Fruit fly (Drosophila melanogaster): Measurements from ENCODE around the gene Cf2.

Cf2 gene

DNA sequence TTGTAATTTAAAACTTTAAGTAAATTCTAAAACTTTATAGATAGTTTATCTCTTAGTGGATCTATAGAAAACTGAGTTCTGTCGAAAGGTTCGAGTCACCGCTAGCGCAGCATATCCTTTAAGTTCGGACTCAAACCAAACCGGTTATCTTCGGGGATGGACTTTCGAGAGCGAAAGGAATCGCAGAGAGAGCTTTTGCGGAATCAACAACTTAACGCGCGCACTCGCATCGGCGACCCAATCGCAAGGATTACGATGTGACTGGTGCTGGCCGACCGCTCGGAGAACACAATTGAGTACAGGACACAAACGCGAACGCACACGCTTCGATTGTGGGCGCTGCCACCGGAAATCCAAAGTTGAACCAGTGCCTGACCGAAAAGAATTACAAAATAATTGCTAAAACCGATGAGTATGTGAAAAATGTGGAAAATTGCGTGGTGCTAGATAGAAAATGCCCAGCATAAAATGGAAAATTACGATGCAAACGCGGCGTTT, 30.3 kb downstream of the Cf2 start, which contains the start of gene smog:
TSS of gene smog (plus strand) at position 260 of the 498 bp plus-strand sequence.
- TF ChIP-seq CG32121 (GFP tag; IDR thresholded peaks at IDR 0.05), result no peak
- no peak for TF ChIP-seq EcR (GFP tag; optimal IDR thresholded peaks at IDR 0.05)
- TF ChIP-seq D1 (tag; optimal IDR thresholded peaks at IDR 0.05), result no peak
- TF ChIP-seq CG17806 (tag; optimal IDR thresholded peaks at IDR 0.05), result no peak
- 0 out of 3 replicates have a peak, but pooled peaks have one; percentile 19 for TF ChIP-seq fd96Ca (GFP tag; IDR thresholded peaks at IDR 0.05)
- TF ChIP-seq Pif1A (GFP tag; optimal IDR thresholded peaks at IDR 0.05), result no peak
- no peak for TF ChIP-seq CG9948 (tag; optimal IDR thresholded peaks at IDR 0.05)

DNA sequence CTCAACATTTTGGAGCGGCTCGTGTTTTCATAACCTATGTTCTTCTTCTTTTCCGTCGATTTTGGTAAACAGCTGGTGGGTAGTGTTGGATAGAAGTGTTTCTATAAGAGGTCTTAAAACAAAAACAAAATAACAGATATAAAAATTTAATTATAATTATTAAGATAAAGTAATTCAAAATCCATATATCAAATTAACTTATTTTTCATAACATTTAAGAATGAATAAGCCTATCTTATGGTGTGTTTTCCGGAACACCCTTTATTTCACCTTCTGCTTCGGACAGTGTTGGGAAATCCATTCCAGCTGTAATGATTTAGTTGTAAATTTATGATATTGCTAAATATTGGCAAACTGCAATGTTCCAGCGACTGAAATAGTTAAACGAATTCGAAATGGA, 32.6 kb downstream of the Cf2 start, which contains the start of the genes mRpS2 and Mon1:
TSS of gene mRpS2 (minus strand) at position 64 of the 400 bp plus-strand sequence.
TSS of gene Mon1 (plus strand) at position 286 of the 400 bp plus-strand sequence.
- peak; percentile 83 for TF ChIP-seq Pif1B (GFP tag; optimal IDR thresholded peaks at IDR 0.05)
- TF ChIP-seq CG8159 (tag; optimal IDR thresholded peaks at IDR 0.05), result peak; percentile 92
- TF ChIP-seq CG12605 (GFP tag; IDR thresholded peaks at IDR 0.05), result peak; percentile 83
- peak; percentile 97 for TF ChIP-seq CG32121 (GFP tag; IDR thresholded peaks at IDR 0.05)
- peak; percentile 96 for TF ChIP-seq CG4496 (GFP tag; IDR thresholded peaks at IDR 0.05)
- TF ChIP-seq CG9948 (tag; optimal IDR thresholded peaks at IDR 0.05), result peak; percentile 91
- peak; percentile 94 for TF ChIP-seq CG15710 (tag; optimal IDR thresholded peaks at IDR 0.05)
- peak; percentile 95 for TF ChIP-seq rn (GFP tag; IDR thresholded peaks at IDR 0.05)
- peak; percentile 93 for TF ChIP-seq CG14655 (GFP tag; optimal IDR thresholded peaks at IDR 0.05)
- peak; percentile 53 for TF ChIP-seq gl (tag; optimal IDR thresholded peaks at IDR 0.05)
- TF ChIP-seq CG10348 (GFP tag; IDR thresholded peaks at IDR 0.05), result peak; percentile 80
- TF ChIP-seq fd96Ca (GFP tag; IDR thresholded peaks at IDR 0.05), result peak; percentile 86
- TF ChIP-seq D1 (tag; optimal IDR thresholded peaks at IDR 0.05), result no peak
- TF ChIP-seq EcR (GFP tag; optimal IDR thresholded peaks at IDR 0.05), result no peak
- TF ChIP-seq Ets98B (GFP tag; IDR thresholded peaks at IDR 0.05), result peak; percentile 94
- TF ChIP-seq CG8301 (tag; optimal IDR thresholded peaks at IDR 0.05), result peak; percentile 90
- TF ChIP-seq Pif1A (GFP tag; optimal IDR thresholded peaks at IDR 0.05), result no peak
- peak; percentile 78 for TF ChIP-seq CG34367 (tag; optimal IDR thresholded peaks at IDR 0.05)
- no peak for TF ChIP-seq CG13204 (GFP tag; optimal IDR thresholded peaks at IDR 0.05)
- peak; percentile 94 for TF ChIP-seq CG17806 (tag; optimal IDR thresholded peaks at IDR 0.05)
- TF ChIP-seq Snoo (tag; optimal IDR thresholded peaks at IDR 0.05), result peak; percentile 88

DNA sequence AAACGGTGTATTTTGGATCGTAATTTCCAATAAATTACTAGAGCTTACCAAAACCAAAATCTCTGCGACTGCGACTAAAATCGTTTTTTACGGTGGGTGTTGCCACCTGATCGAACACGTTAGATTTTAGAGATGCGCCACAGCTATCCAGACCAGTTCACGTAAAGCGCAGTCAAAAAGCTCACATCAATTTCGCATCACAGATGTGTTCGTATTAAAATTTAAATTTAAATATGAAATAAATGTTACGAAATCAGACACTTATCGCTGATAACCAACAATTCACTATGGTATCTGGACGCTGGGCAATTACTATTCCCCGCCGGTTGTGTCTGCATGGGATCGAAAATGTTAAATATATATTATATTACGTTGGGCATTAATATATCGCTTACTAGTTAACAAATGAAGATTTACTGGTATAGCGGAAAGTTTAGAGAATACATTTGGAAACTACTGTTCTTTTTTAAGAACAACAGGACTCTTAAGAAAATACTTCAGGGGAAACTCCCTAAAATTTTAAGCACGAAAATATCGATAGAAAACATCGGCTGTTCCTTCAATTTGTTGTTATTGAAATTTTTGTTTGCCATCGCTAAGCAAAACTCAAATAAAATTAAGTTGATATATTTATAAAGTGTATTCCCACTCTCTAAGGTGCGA, 35.6 kb downstream of the Cf2 start, which contains the start of the genes mxt and CG11927:
TSS of gene mxt (minus strand) at position 105 of the 663 bp plus-strand sequence.
TSS of gene CG11927 (plus strand) at position 576 of the 663 bp plus-strand sequence.
- peak; percentile 8 for TF ChIP-seq CG9948 (tag; optimal IDR thresholded peaks at IDR 0.05)
- TF ChIP-seq CG15710 (tag; optimal IDR thresholded peaks at IDR 0.05), result peak; percentile 27
- no peak for TF ChIP-seq CG14655 (GFP tag; optimal IDR thresholded peaks at IDR 0.05)
- peak; percentile 52; the same call in 1 of the 3 replicates for TF ChIP-seq fd96Ca (GFP tag; IDR thresholded peaks at IDR 0.05)
- no peak for TF ChIP-seq CG10348 (GFP tag; IDR thresholded peaks at IDR 0.05)
- peak; percentile 56; the same call in 2 of the 3 replicates for TF ChIP-seq CG4496 (GFP tag; IDR thresholded peaks at IDR 0.05)
- TF ChIP-seq rn (GFP tag; IDR thresholded peaks at IDR 0.05), result no peak
- no peak for TF ChIP-seq D1 (tag; optimal IDR thresholded peaks at IDR 0.05)
- no peak for TF ChIP-seq CG12605 (GFP tag; IDR thresholded peaks at IDR 0.05)
- TF ChIP-seq CG13204 (GFP tag; optimal IDR thresholded peaks at IDR 0.05), result no peak
- TF ChIP-seq CG32121 (GFP tag; IDR thresholded peaks at IDR 0.05), result no peak
- no peak for TF ChIP-seq CG8159 (tag; optimal IDR thresholded peaks at IDR 0.05)
- no peak for TF ChIP-seq Pif1B (GFP tag; optimal IDR thresholded peaks at IDR 0.05)

DNA sequence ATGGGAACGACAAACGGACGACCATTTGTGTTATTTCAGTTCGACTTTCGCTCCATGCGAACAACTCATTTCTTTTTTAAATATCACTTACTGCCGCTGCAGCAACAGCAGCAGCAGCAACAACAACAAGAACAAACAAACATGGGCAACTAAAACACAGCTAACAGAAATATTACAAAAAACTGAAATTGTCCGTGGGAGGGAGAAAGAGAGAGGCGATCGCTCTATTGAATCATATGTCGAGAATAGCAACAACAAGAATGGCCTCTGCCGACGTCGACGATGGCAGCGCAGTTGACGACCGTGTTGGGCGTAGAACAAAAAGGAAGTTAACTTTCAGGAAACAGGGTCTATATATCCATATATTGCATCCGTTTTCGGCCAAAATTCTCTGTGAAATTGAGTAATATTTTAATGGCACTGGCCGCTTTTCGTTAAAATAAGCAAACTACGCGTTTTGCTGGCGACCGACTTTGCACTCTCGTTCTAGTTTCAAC, 36.2 kb downstream of the Cf2 start:
- TF ChIP-seq Pif1B (GFP tag; optimal IDR thresholded peaks at IDR 0.05), result no peak

DNA sequence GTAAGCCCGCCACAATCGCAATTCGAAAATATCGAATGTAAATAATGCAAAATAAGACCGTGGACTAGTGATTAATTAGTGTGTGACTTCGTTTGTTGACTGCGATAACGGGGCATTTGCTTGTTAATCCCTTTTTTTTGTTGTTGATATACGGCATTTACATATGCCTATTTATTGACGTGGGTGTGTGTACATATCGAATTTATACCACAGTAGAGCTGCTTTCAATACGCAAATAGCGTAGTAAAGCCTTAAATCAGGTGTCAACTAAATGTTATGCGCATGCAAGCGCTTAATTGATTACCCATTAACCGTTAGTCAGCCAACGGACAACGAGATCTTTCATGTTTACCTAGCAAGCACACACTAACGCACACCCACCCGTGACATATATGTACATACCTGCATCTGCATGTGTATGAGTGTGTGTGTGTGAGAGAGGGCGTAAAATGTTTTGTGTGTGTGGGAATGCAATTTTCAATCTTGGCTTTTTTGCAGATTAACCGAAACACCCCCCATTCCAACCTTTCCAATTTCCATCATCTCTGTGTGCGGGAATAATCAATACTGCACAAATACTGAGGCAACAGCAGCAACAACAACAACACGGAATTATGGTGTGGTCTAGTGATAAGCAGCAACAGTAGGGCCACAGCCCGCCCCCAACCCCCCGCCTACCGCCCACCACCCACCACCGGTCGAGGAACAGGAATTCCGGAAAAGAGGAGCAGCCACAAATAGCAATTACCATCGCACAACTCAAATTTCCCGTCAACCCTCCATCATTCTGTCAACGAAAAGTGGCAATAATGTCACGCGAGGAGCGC, 44.2 kb downstream of the Cf2 start:
- TF ChIP-seq CG10348 (GFP tag; IDR thresholded peaks at IDR 0.05) (no peak), CG9948 (tag; optimal IDR thresholded peaks at IDR 0.05) (no peak), rn (GFP tag; IDR thresholded peaks at IDR 0.05) (no peak), CG17806 (tag; optimal IDR thresholded peaks at IDR 0.05) (no peak), CG8301 (tag; optimal IDR thresholded peaks at IDR 0.05) (no peak), CG13204 (GFP tag; optimal IDR thresholded peaks at IDR 0.05) (no peak), CG32121 (GFP tag; IDR thresholded peaks at IDR 0.05) (no peak), Snoo (tag; optimal IDR thresholded peaks at IDR 0.05) (no peak), Pif1B (GFP tag; optimal IDR thresholded peaks at IDR 0.05) (no peak), CG12605 (GFP tag; IDR thresholded peaks at IDR 0.05) (no peak), Pif1A (GFP tag; optimal IDR thresholded peaks at IDR 0.05) (no peak), EcR (GFP tag; optimal IDR thresholded peaks at IDR 0.05) (no peak)
